Worm (Caenorhabditis elegans): ENCODE results near the gene aars-1.

DNA sequence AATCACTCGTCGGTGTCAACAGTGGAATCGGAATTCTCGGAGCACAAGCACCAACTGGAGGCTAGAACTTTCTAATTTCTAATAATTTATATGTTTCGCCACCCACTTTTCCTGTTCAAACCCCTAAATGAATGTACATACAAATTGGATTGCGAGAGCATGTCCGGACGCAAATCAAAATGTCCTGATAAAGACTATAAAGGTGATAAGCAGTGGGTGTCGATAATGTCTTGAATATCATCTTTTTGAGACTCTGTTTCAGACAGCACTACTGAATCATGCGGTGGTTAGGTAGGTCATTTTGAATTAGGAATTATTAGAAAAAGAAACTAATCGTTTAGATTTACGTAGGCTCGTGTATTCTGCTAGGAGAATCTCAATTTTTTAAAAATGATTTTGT, 15.5 kb downstream of the aars-1 start, which contains the start of gene W02B12.1:
- no peak for TF ChIP-seq pha-4 (tag; optimal IDR thresholded peaks at IDR 0.05)
- no peak for TF ChIP-seq ama-1 (optimal IDR thresholded peaks at IDR 0.05)
- no peak for TF ChIP-seq K09A11.1 (tag; optimal IDR thresholded peaks at IDR 0.05; ENCODE audit: insufficient read depth)
- TF ChIP-seq ets-4 (tag; optimal IDR thresholded peaks at IDR 0.05) = no peak
- TF ChIP-seq unc-55 (GFP tag; optimal IDR thresholded peaks at IDR 0.05) = no peak
- TF ChIP-seq ceh-48 (tag; optimal IDR thresholded peaks at IDR 0.05) = no peak
- no peak for TF ChIP-seq tbx-2 (tag; optimal IDR thresholded peaks at IDR 0.05)
